Fruit fly (Drosophila melanogaster): ENCODE data around the gene Muc14A.

Gene Muc14A

dm6 chrX:15983501-15983900 is 25.4 kb upstream of the Muc14A start, which contains the start of gene Slc25A46a:
Slc25A46a (plus strand) TSS chrX:15983772.
- no peak for TF ChIP-seq Crg-1 (GFP tag; optimal IDR thresholded peaks at IDR 0.05)
- TF ChIP-seq bab1 (GFP tag; optimal IDR thresholded peaks at IDR 0.05): peak; percentile 28

dm6 chrX:15986654-15987053 is 22.3 kb upstream of the Muc14A start, which contains the start of gene ND-20:
ND-20 (minus strand) TSS chrX:15986808.
- peak; percentile 30 for TF ChIP-seq CG1620 (GFP tag; optimal IDR thresholded peaks at IDR 0.05)
- TF ChIP-seq kay (GFP tag; ENCODE audit: borderline replicate concordance): no peak
- TF ChIP-seq Hr96 (GFP tag; optimal IDR thresholded peaks at IDR 0.05): no peak
- TF ChIP-seq CG14711 (tag; optimal IDR thresholded peaks at IDR 0.05): peak; percentile 32
- peak; percentile 16 for TF ChIP-seq Mnt (GFP tag; optimal IDR thresholded peaks at IDR 0.05)
- TF ChIP-seq CG5204 (GFP tag; optimal IDR thresholded peaks at IDR 0.05): no peak
- TF ChIP-seq ovo (GFP tag; optimal IDR thresholded peaks at IDR 0.05): no peak
- TF ChIP-seq bab1 (GFP tag; optimal IDR thresholded peaks at IDR 0.05): peak; percentile 18
- TF ChIP-seq cic (GFP tag; optimal IDR thresholded peaks at IDR 0.05): no peak
- peak; percentile 30 for TF ChIP-seq CG7101 (tag; optimal IDR thresholded peaks at IDR 0.05)
- no peak for TF ChIP-seq toe (GFP tag; optimal IDR thresholded peaks at IDR 0.05)
- TF ChIP-seq cnc (optimal IDR thresholded peaks at IDR 0.05): no peak
- TF ChIP-seq tj (GFP tag; optimal IDR thresholded peaks at IDR 0.05): no peak
- TF ChIP-seq CG7045 (GFP tag; optimal IDR thresholded peaks at IDR 0.05): no peak
- peak; percentile 19 for TF ChIP-seq pad (GFP tag; optimal IDR thresholded peaks at IDR 0.05)
- TF ChIP-seq CG11617 (GFP tag; optimal IDR thresholded peaks at IDR 0.05): no peak
- TF ChIP-seq Crg-1 (GFP tag; optimal IDR thresholded peaks at IDR 0.05): no peak
- TF ChIP-seq Clk (GFP tag; optimal IDR thresholded peaks at IDR 0.05): no peak
- TF ChIP-seq CG12768 (GFP tag; optimal IDR thresholded peaks at IDR 0.05): no peak
- TF ChIP-seq CG33017 (tag; optimal IDR thresholded peaks at IDR 0.05): no peak

dm6 chrX:15989631-15990030 is 19.3 kb upstream of the Muc14A start:
- TF ChIP-seq Mnt (GFP tag; optimal IDR thresholded peaks at IDR 0.05): no peak
- TF ChIP-seq CG33017 (tag; optimal IDR thresholded peaks at IDR 0.05): no peak
- TF ChIP-seq tj (GFP tag; optimal IDR thresholded peaks at IDR 0.05): peak; percentile 96
- TF ChIP-seq bab1 (GFP tag; optimal IDR thresholded peaks at IDR 0.05): no peak
- TF ChIP-seq cic (GFP tag; optimal IDR thresholded peaks at IDR 0.05): no peak
- TF ChIP-seq CG7045 (GFP tag; optimal IDR thresholded peaks at IDR 0.05): no peak

- TF ChIP-seq CG7101 (tag; optimal IDR thresholded peaks at IDR 0.05): peak; percentile 18
- no peak for TF ChIP-seq cnc (optimal IDR thresholded peaks at IDR 0.05)
- TF ChIP-seq cic (GFP tag; optimal IDR thresholded peaks at IDR 0.05): no peak
- no peak for TF ChIP-seq pad (GFP tag; optimal IDR thresholded peaks at IDR 0.05)
- TF ChIP-seq CG7045 (GFP tag; optimal IDR thresholded peaks at IDR 0.05): no peak
- TF ChIP-seq CG1620 (GFP tag; optimal IDR thresholded peaks at IDR 0.05): no peak
- TF ChIP-seq kay (GFP tag; ENCODE audit: borderline replicate concordance): no peak
- TF ChIP-seq bab1 (GFP tag; optimal IDR thresholded peaks at IDR 0.05): peak; percentile 73
- peak; percentile 13 for TF ChIP-seq ovo (GFP tag; optimal IDR thresholded peaks at IDR 0.05)
- TF ChIP-seq tj (GFP tag; optimal IDR thresholded peaks at IDR 0.05): no peak
- peak; percentile 29 for TF ChIP-seq Mnt (GFP tag; optimal IDR thresholded peaks at IDR 0.05)
- no peak for TF ChIP-seq Crg-1 (GFP tag; optimal IDR thresholded peaks at IDR 0.05)
- TF ChIP-seq CG12768 (GFP tag; optimal IDR thresholded peaks at IDR 0.05): no peak
- TF ChIP-seq CG14711 (tag; optimal IDR thresholded peaks at IDR 0.05): no peak
- TF ChIP-seq Hr96 (GFP tag; optimal IDR thresholded peaks at IDR 0.05): no peak
- TF ChIP-seq Clk (GFP tag; optimal IDR thresholded peaks at IDR 0.05): no peak
- no peak for TF ChIP-seq CG5204 (GFP tag; optimal IDR thresholded peaks at IDR 0.05)
- TF ChIP-seq toe (GFP tag; optimal IDR thresholded peaks at IDR 0.05): no peak
- TF ChIP-seq CG33017 (tag; optimal IDR thresholded peaks at IDR 0.05): no peak
- no peak for TF ChIP-seq CG11617 (GFP tag; optimal IDR thresholded peaks at IDR 0.05)
Measured at dm6 chrX:15991618-15992526, 17.0 kb upstream of the Muc14A start, which contains the start of the genes CG46312, eIF5 and exd. CG46312 (minus strand) TSS chrX:15991974. eIF5 (minus strand) TSS chrX:15991974. exd (plus strand) TSS chrX:15992468.

- TF ChIP-seq toe (GFP tag; optimal IDR thresholded peaks at IDR 0.05) (no peak), Mnt (GFP tag; optimal IDR thresholded peaks at IDR 0.05) (peak; percentile 2), Hr96 (GFP tag; optimal IDR thresholded peaks at IDR 0.05) (no peak), CG1620 (GFP tag; optimal IDR thresholded peaks at IDR 0.05) (no peak), kay (GFP tag; ENCODE audit: borderline replicate concordance) (peak; percentile 93)
Measured at dm6 chrX:15992527-15992897, 16.4 kb upstream of the Muc14A start.

dm6 chrX:15996831-15997230 is 12.1 kb upstream of the Muc14A start, which contains the start of gene CG8939:
CG8939 (plus strand) TSS chrX:15997016.
- TF ChIP-seq Mnt (GFP tag; optimal IDR thresholded peaks at IDR 0.05) (peak; percentile 99), CG12768 (GFP tag; optimal IDR thresholded peaks at IDR 0.05) (no peak)

dm6 chrX:16005066-16005465 is 3.8 kb upstream of the Muc14A start:
- peak; percentile 74 for TF ChIP-seq kay (GFP tag; ENCODE audit: borderline replicate concordance)
- TF ChIP-seq CG7101 (tag; optimal IDR thresholded peaks at IDR 0.05): no peak

Measured in whole organism, adult.